Worm (Caenorhabditis elegans): ENCODE measurements around the gene F32H5.1.

DNA sequence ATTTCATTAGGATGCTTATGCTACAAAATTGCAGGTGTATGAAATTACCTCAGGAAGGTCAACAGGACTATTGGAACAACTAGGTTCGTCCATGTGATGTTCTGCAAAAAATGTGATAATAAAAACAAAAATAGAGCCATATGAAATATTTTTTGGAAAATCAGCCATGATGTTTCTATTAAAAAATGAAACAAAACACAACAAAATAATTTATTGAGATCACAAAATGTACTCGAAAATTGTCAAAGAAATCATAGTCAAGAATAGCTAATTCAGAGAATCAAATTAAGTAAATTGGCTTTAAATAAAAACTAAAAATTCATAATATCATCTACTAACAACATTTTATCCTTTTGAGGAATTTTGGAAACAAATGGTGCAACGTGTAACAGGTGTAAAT is 26.9 kb downstream of the F32H5.1 start, which contains the start of gene nhr-129:
- TF ChIP-seq him-1 (tag; optimal IDR thresholded peaks at IDR 0.05) (no peak), dao-5 (tag; optimal IDR thresholded peaks at IDR 0.05) (no peak)
